Worm (Caenorhabditis elegans): ENCODE data around the gene polh-1.

Gene polh-1

ce11 chrIII:1950236-1950635, at the start of gene polh-1, which contains the start of gene rps-22 (continued):
- no peak for TF ChIP-seq tag-97 (GFP tag; IDR thresholded peaks at IDR 0.05)
- peak; percentile 58; the same call in 1 of the 2 replicates for TF ChIP-seq dmd-6 (GFP tag; IDR thresholded peaks at IDR 0.05)
- no peak for TF ChIP-seq Y105C5A.15 (GFP tag; IDR thresholded peaks at IDR 0.05)
- peak in 1 of 2 experiments; percentile 31 for TF ChIP-seq ZK546.5 (tag; optimal IDR thresholded peaks at IDR 0.05)
- no peak for TF ChIP-seq nhr-42 (GFP tag; IDR thresholded peaks at IDR 0.05)
- peak; percentile 98 for TF ChIP-seq lin-38 (GFP tag; IDR thresholded peaks at IDR 0.05)
- TF ChIP-seq lin-29 (GFP tag; IDR thresholded peaks at IDR 0.05), result no peak
- peak in 1 of 2 experiments; percentile 61 for TF ChIP-seq hif-1 (tag; optimal IDR thresholded peaks at IDR 0.05)
- peak; percentile 66 for TF ChIP-seq fkh-10 (GFP tag; optimal IDR thresholded peaks at IDR 0.05)
- TF ChIP-seq daf-16 (GFP tag; optimal IDR thresholded peaks at IDR 0.05), result no peak
- TF ChIP-seq daf-16 (tag; optimal IDR thresholded peaks at IDR 0.05), result peak; percentile 51
- TF ChIP-seq vab-7 (GFP tag; IDR thresholded peaks at IDR 0.05), result peak; percentile 57; the same call in 1 of the 2 replicates
- peak; percentile 67 for TF ChIP-seq ama-1 (optimal IDR thresholded peaks at IDR 0.05)
- TF ChIP-seq lin-13 (GFP tag; optimal IDR thresholded peaks at IDR 0.05), result peak; percentile 95
- peak; percentile 73 to 96 for TF ChIP-seq lsy-2 (tag; optimal IDR thresholded peaks at IDR 0.05)
- no peak for TF ChIP-seq lir-3 (tag; optimal IDR thresholded peaks at IDR 0.05)
- TF ChIP-seq attf-4 (tag; optimal IDR thresholded peaks at IDR 0.05), result no peak
- TF ChIP-seq hlh-30 (tag; optimal IDR thresholded peaks at IDR 0.05; ENCODE audit: insufficient read depth), result peak; percentile 87
- TF ChIP-seq madf-9 (GFP tag; conservative IDR thresholded peaks at IDR 0.05), result 0 out of 2 replicates have a peak, but pooled peaks have one; percentile 15

ce11 chrIII:1997569-1997968, 47.5 kb upstream of the polh-1 start, which contains the start of gene lgc-42:
TSS of gene lgc-42 (plus strand) at chrIII:1997869.
- TF ChIP-seq hmg-1.1 (GFP tag; IDR thresholded peaks at IDR 0.05), result no peak
- TF ChIP-seq mxl-2 (GFP tag; conservative IDR thresholded peaks at IDR 0.05), result no peak
- no peak for TF ChIP-seq mxl-3 (GFP tag; optimal IDR thresholded peaks at IDR 0.05)
- no peak for TF ChIP-seq nhr-77 (tag; optimal IDR thresholded peaks at IDR 0.05)
- no peak for TF ChIP-seq nhr-237 (tag; optimal IDR thresholded peaks at IDR 0.05)
- TF ChIP-seq php-3 (GFP tag; IDR thresholded peaks at IDR 0.05), result no peak
- TF ChIP-seq nhr-28 (tag; optimal IDR thresholded peaks at IDR 0.05), result no peak

- TF ChIP-seq Y5F2A.4 (GFP tag; optimal IDR thresholded peaks at IDR 0.05) (no peak), hif-1 (tag; optimal IDR thresholded peaks at IDR 0.05) (no peak), set-16 (GFP tag; IDR thresholded peaks at IDR 0.05) (peak; percentile 60), pha-4 (GFP tag; IDR thresholded peaks at IDR 0.05) (no peak), pha-4 (tag; optimal IDR thresholded peaks at IDR 0.05) (no peak), zip-2 (tag; optimal IDR thresholded peaks at IDR 0.05) (no peak)
Observed at ce11 chrIII:1989940-1990339, 39.9 kb upstream of the polh-1 start.

- TF ChIP-seq nhr-28 (tag; optimal IDR thresholded peaks at IDR 0.05) (no peak), sdz-12 (GFP tag; optimal IDR thresholded peaks at IDR 0.05) (no peak), unc-62 (GFP tag; optimal IDR thresholded peaks at IDR 0.05 in 1 of 2) (peak in 1 of 2 experiments; percentile 34), unc-62 (tag; optimal IDR thresholded peaks at IDR 0.05) (no peak)
Observed at ce11 chrIII:1987693-1988092, 37.6 kb upstream of the polh-1 start, which contains the start of gene Y39A3B.8. TSS of gene Y39A3B.8 (plus strand) at chrIII:1987993.

- TF ChIP-seq php-3 (GFP tag; IDR thresholded peaks at IDR 0.05) (no peak), Y48G9A.11 (GFP tag; IDR thresholded peaks at IDR 0.05) (no peak), nhr-77 (tag; optimal IDR thresholded peaks at IDR 0.05) (no peak), ceh-28 (tag; optimal IDR thresholded peaks at IDR 0.05) (no peak), nhr-41 (GFP tag; IDR thresholded peaks at IDR 0.05) (no peak), mdl-1 (tag; optimal IDR thresholded peaks at IDR 0.05) (no peak), nhr-11 (tag; optimal IDR thresholded peaks at IDR 0.05) (no peak), dmd-9 (GFP tag; IDR thresholded peaks at IDR 0.05) (no peak), ZK546.5 (tag; optimal IDR thresholded peaks at IDR 0.05) (no peak), lin-1 (GFP tag; IDR thresholded peaks at IDR 0.05) (no peak)
Observed at ce11 chrIII:1984860-1985259, 34.8 kb upstream of the polh-1 start, which contains the start of gene Y39A3B.7. TSS of gene Y39A3B.7 (minus strand) at chrIII:1984960.

Measured in whole organism, L4 larva.